Fruit fly (Drosophila melanogaster): ENCODE measurements around the gene LSm-4.

Gene LSm-4

dm6 chr2L:10413251-10414127 is 8.5 kb upstream of the LSm-4 start, which contains the start of the genes CG5355 and Klp31E:
Gene CG5355, minus strand, starts transcription at chr2L:10413463.
Gene Klp31E, plus strand, starts transcription at chr2L:10414017.
- TF ChIP-seq noc (tag; optimal IDR thresholded peaks at IDR 0.05) = no peak

DNA sequence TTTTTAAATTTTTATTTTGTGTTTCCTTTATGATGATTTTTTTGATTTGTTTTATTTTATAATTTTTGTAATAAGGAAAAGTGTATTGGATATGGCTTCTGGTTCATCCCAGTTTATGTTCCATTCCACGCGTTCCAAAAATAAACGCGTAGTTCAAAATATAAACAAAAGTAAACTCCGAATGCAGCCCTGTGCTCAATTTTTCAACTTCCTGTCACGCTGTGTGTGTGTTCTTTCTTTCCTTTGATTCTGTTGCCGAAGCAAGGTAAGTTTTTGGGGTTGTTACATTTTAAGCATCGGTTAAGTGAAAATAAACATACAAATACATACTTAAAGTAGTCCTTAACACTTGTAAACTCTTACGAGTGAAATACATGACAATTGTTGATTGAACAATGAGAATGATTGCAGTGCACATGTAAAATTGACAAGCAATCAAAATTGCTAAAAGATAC is 3.1 kb upstream of the LSm-4 start, which contains the start of the genes Ip259 and RpS27A:
Gene Ip259 (plus strand): TSS at position 231 of the 455 bp plus-strand sequence.
Gene RpS27A (plus strand): TSS at position 231 of the 455 bp plus-strand sequence.
- no peak for TF ChIP-seq noc (tag; optimal IDR thresholded peaks at IDR 0.05)

DNA sequence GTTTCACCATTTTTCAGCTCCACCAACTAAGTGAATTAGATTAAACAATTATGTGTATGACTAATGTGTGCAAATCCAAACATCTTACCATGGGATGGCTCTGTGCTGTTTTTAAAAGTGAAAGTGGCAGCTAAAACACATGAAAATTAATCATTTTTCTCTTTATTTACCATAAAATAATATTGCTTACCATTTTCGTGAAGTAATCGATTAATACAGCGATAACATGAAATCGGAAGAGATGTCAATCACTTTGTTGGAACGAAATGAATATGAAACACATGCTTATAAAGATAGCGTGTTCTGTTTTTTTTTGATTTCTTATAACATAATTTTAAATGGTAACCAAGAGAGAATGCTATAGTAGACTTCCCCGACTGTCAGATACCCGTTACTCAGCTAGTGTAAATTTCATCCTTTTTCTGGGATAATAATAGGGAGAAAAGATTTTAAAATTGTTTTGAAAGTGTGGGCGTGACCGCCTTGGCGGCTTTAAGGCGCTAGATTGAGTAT is 1.1 kb downstream of the LSm-4 start:
- TF ChIP-seq noc (tag; optimal IDR thresholded peaks at IDR 0.05) = no peak

DNA sequence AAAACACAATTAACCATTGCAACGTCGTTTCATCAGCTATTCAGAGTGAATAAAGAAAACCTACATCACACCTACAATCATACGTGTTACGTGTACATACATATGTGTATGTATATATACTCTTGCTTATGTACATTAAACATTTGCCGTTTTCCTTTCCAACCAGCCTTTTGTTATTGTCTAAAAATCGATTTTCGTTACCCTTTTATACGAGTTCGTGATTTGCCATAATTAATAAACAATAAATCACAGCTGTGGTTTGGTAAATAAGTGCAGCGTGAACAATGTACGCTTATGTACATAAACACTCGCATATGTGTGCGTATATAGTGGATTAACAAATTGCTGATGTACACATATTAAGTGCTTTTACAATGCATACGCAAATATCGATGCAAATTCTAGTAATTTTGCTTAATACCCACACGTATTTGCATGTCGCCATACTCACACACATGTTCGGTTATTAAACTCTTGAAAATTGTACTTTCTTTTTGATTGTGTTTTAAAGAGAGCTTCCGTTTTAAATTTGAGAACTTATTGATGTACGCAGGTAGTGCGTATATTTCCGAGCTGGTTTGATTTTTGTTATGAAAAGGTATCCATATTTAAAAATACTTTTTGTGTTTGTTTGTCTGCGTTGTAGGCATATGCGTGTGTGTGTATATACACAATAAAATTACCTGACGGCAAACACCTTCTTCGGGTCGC is 8.0 kb downstream of the LSm-4 start:
- no peak for TF ChIP-seq noc (tag; optimal IDR thresholded peaks at IDR 0.05)

dm6 chr2L:10396488-10396824 is 8.5 kb downstream of the LSm-4 start, which contains the start of gene Cnot4:
Gene Cnot4, plus strand, starts transcription at chr2L:10396716.
- no peak for TF ChIP-seq noc (tag; optimal IDR thresholded peaks at IDR 0.05)

- TF ChIP-seq noc (tag; optimal IDR thresholded peaks at IDR 0.05) = no peak
Measured at dm6 chr2L:10395642-10396487, 9.1 kb downstream of the LSm-4 start, which contains the start of gene Mdh1. Gene Mdh1, minus strand, starts transcription at chr2L:10396332.

- TF ChIP-seq noc (tag; optimal IDR thresholded peaks at IDR 0.05) = no peak
Measured at dm6 chr2L:10395035-10395434, 10.0 kb downstream of the LSm-4 start.

DNA sequence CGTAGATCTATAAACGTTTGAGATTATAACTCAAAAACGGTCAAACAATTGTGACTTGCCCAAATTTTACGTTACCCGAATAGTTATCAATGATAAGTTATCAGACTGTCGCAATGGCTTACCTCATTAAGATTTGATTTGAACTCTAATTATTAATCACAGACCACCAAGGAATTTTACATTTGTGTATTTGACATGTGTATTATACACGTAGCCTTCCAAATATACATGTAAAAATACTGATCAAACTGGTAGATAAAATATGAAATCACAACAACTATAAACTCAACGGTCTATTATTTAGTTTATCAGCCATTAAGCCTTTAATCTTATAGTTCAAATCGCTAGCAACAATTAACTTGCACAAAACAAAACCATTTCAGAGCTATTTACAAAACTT is 11.5 kb downstream of the LSm-4 start:
- no peak for TF ChIP-seq noc (tag; optimal IDR thresholded peaks at IDR 0.05)

- TF ChIP-seq noc (tag; optimal IDR thresholded peaks at IDR 0.05) = peak; percentile 31
Measured at dm6 chr2L:10387869-10388726, 16.9 kb downstream of the LSm-4 start, which contains the start of gene da. Gene da, plus strand, starts transcription at chr2L:10388105.

DNA sequence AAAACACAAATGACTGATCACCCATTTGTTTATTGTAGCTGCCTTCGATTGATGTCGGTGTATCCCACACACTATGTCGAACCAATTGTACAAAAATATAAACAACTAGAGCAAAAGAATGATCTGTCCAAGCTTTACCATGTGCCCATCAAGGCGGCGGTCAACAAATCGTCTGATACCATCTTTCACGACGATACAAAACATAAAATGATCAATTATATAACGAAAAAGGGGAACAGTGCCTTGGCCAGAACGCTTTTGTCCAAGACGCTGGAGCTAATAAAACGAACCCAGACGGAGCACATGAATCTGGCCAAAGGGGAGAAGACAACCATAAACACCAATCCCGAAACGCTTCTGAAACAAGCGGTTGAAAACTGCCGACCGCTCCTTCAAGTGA is 18.2 kb downstream of the LSm-4 start:
- no peak for TF ChIP-seq noc (tag; optimal IDR thresholded peaks at IDR 0.05)

DNA sequence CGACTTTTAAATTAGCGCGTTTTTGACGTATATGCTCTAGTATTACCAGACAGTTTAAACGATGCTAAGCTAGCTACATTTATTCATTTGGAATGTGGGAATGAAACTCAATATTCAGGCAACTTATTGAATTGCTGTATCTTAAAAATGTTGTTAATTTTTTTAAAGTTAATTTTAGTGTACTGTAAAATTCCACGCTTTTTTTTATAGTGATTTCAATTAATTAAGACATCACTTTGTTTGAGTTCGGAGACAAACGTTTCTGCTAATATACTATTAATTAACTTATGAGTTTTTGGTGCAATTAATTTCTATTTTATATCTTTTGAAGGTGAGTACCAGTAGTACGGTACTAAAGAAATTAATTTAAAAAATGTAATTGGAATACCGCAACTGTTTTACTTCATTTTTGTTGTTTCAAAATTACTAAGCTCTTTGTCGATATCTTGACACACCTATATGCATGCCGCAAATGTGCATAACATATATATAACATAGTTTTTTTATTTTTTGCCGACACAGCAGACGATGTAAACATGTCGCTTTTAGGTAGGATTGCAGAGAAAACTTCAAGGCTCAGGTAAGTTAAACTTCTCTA is 18.7 kb downstream of the LSm-4 start, which contains the start of the genes Cdk1 and mRpS7:
Gene Cdk1 (minus strand): TSS at position 55 of the 598 bp plus-strand sequence.
Gene mRpS7 (plus strand): TSS at position 455 of the 598 bp plus-strand sequence.
- peak; percentile 53 for TF ChIP-seq noc (tag; optimal IDR thresholded peaks at IDR 0.05)

- peak; percentile 97 for TF ChIP-seq noc (tag; optimal IDR thresholded peaks at IDR 0.05)
Measured at dm6 chr2L:10381890-10382450, 23.0 kb downstream of the LSm-4 start, which contains the start of gene CG5096. Gene CG5096, plus strand, starts transcription at chr2L:10382263.

DNA sequence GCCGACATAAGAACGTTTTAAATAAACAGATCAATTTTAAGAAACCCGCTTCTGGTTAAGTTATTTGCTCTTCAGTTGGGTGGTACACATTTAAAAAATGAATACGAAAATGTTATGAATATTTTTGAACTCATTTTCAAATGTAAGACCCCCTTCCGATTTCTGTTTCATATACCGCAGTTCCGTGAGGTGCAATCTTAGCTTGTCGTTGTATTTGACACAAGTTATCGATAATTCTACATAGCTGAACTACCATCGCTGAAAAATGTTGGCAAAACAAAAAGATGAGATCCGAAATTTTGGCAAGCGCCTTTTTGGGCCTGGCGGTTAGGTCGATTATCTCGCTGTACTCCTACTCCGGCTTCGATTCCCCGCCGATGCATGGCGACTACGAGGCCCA is 25.1 kb downstream of the LSm-4 start, which contains the start of gene gny:
Gene gny (plus strand): TSS at position 239 of the 400 bp plus-strand sequence.
- no peak for TF ChIP-seq noc (tag; optimal IDR thresholded peaks at IDR 0.05)
